Fruit fly (Drosophila melanogaster) whole organism, prepupa: ENCODE measurements around the gene LysRS.

ENCODE experiments used
- CG10631 ChIP-seq: fragments of 200-800 bp; sonication (Bioruptor generic); optimal IDR thresholded peaks from 2 replicates; lab custom pipeline; 2016; ENCODE audit warnings: missing biosample characterization, missing genetic modification characterization
- CG10669 ChIP-seq: fragments of 200-800 bp; sonication (Bioruptor generic); optimal IDR thresholded peaks from 3 replicates; lab custom pipeline; 2018; ENCODE audit warnings: missing biosample characterization, mild to moderate bottlenecking, missing genetic modification characterization, moderate library complexity
- CG11294 ChIP-seq: fragments of 200-800 bp; sonication (Bioruptor generic); IDR thresholded peaks from 2 replicates; pipeline ENCODE4 v1.3.6; 2022; ENCODE audit warnings: missing biosample characterization, missing genetic modification characterization
- CG11902 ChIP-seq: fragments of 200-800 bp; sonication (Bioruptor generic); optimal IDR thresholded peaks from 3 replicates; lab custom pipeline; 2016; ENCODE audit warnings: missing biosample characterization, missing genetic modification characterization
- CG15336 ChIP-seq: fragments of 200-800 bp; sonication (Bioruptor generic); IDR thresholded peaks from 2 replicates; pipeline ENCODE4 v1.3.6; 2022; ENCODE audit warnings: missing biosample characterization, missing genetic modification characterization
- CG16779 ChIP-seq: fragments of 200-800 bp; sonication (Bioruptor generic); optimal IDR thresholded peaks from 3 replicates; lab custom pipeline; 2017; ENCODE audit warnings: missing biosample characterization, mild to moderate bottlenecking, missing genetic modification characterization
- CG3032 ChIP-seq: fragments of 200-800 bp; optimal IDR thresholded peaks from 2 replicates; lab custom pipeline; 2019; ENCODE audit warnings: missing biosample characterization, mild to moderate bottlenecking, missing genetic modification characterization, moderate library complexity
- CG31627 ChIP-seq: fragments of 200-800 bp; sonication (Bioruptor generic); optimal IDR thresholded peaks from 3 replicates; lab custom pipeline; 2016; ENCODE audit warnings: missing biosample characterization, missing genetic modification characterization
- CG32006 ChIP-seq: fragments of 200-800 bp; sonication (Bioruptor generic); optimal IDR thresholded peaks from 3 replicates; lab custom pipeline; 2017; ENCODE audit warnings: missing biosample characterization, mild to moderate bottlenecking, missing genetic modification characterization
- CG34406 ChIP-seq: fragments of 200-800 bp; sonication (Bioruptor generic); optimal IDR thresholded peaks from 3 replicates; lab custom pipeline; 2016; ENCODE audit warnings: missing biosample characterization, missing genetic modification characterization
- CG4318 ChIP-seq: fragments of 200-800 bp; sonication (Bioruptor generic); optimal IDR thresholded peaks from 3 replicates; lab custom pipeline; 2017; ENCODE audit warnings: missing biosample characterization, mild to moderate bottlenecking, missing genetic modification characterization
- CG6276 ChIP-seq: fragments of 200-800 bp; sonication (Bioruptor generic); optimal IDR thresholded peaks from 2 replicates; lab custom pipeline; 2017; ENCODE audit warnings: missing biosample characterization, mild to moderate bottlenecking, missing genetic modification characterization
- CG6808 ChIP-seq: fragments of 200-800 bp; sonication (Bioruptor generic); optimal IDR thresholded peaks from 3 replicates; lab custom pipeline; 2017; ENCODE audit warnings: missing biosample characterization, missing genetic modification characterization, mild to moderate bottlenecking, moderate library complexity, missing genetic modification reagents
- CG6854 ChIP-seq: fragments of 200-800 bp; sonication (Bioruptor generic); optimal IDR thresholded peaks from 2 replicates; lab custom pipeline; 2017; ENCODE audit warnings: missing biosample characterization, mild to moderate bottlenecking, missing genetic modification characterization
- CG8319 ChIP-seq: fragments of 200-800 bp; sonication (Bioruptor generic); optimal IDR thresholded peaks from 3 replicates; lab custom pipeline; 2016; ENCODE audit warnings: missing biosample characterization, missing genetic modification characterization
- CG8632 ChIP-seq: fragments of 200-800 bp; sonication (Bioruptor generic); optimal IDR thresholded peaks from 3 replicates; lab custom pipeline; 2016; ENCODE audit warnings: missing biosample characterization, missing genetic modification characterization
- Eip75B ChIP-seq: fragments of 200-800 bp; sonication (Bioruptor generic); optimal IDR thresholded peaks from 3 replicates; lab custom pipeline; 2016; ENCODE audit warnings: missing biosample characterization, missing genetic modification characterization
- Eip78C ChIP-seq: fragments of 200-800 bp; sonication (Bioruptor generic); peaks from one replicate; lab custom pipeline; 2016; ENCODE audit warnings: missing biosample characterization, missing genetic modification characterization
- Eip93F ChIP-seq: fragments of 200-800 bp; sonication (Bioruptor generic); optimal IDR thresholded peaks from 2 replicates; lab custom pipeline; 2016; ENCODE audit warnings: missing biosample characterization, mild to moderate bottlenecking, missing genetic modification characterization
- Ets21C ChIP-seq: fragments of 200-800 bp; sonication (Bioruptor generic); optimal IDR thresholded peaks from 3 replicates; lab custom pipeline; 2016; ENCODE audit warnings: missing biosample characterization, missing genetic modification characterization
- Ets96B ChIP-seq: fragments of 200-800 bp; optimal IDR thresholded peaks from 2 replicates; lab custom pipeline; 2019; ENCODE audit warnings: missing biosample characterization, mild to moderate bottlenecking, missing genetic modification characterization, moderate library complexity
- Gug ChIP-seq: fragments of 200-800 bp; sonication (Bioruptor generic); IDR thresholded peaks from 2 replicates; pipeline ENCODE4 v1.3.6; 2022; ENCODE audit warnings: missing biosample characterization, missing genetic modification characterization
- Hr38 ChIP-seq: sonication (Bioruptor generic); optimal IDR thresholded peaks from 2 replicates; lab custom pipeline; 2016; ENCODE audit warnings: missing biosample characterization, missing genetic modification characterization
- Hr39 ChIP-seq: fragments of 200-800 bp; sonication (Bioruptor generic); optimal IDR thresholded peaks from 2 replicates; lab custom pipeline; 2016; ENCODE audit warnings: missing biosample characterization, missing genetic modification characterization
- Hr4 ChIP-seq: fragments of 200-800 bp; sonication (Bioruptor generic); optimal IDR thresholded peaks from 3 replicates; lab custom pipeline; 2016; ENCODE audit warnings: missing biosample characterization, missing genetic modification characterization
- Lpt ChIP-seq: fragments of 200-800 bp; sonication (Bioruptor generic); optimal IDR thresholded peaks from 3 replicates; lab custom pipeline; 2016; ENCODE audit warnings: missing biosample characterization, missing genetic modification characterization
- Met ChIP-seq: fragments of 200-800 bp; sonication (Bioruptor generic); optimal IDR thresholded peaks from 3 replicates; lab custom pipeline; 2016; ENCODE audit warnings: missing biosample characterization, missing genetic modification characterization
- Smox ChIP-seq: fragments of 200-800 bp; sonication (Bioruptor generic); optimal IDR thresholded peaks from 3 replicates; lab custom pipeline; 2016; ENCODE audit warnings: missing biosample characterization, missing genetic modification characterization
- Sox102F ChIP-seq: fragments of 200-800 bp; sonication (Bioruptor generic); optimal IDR thresholded peaks from 2 replicates; lab custom pipeline; 2016; ENCODE audit warnings: missing biosample characterization, mild to moderate bottlenecking, missing genetic modification characterization
- Sox14 ChIP-seq: fragments of 200-800 bp; sonication (Bioruptor generic); optimal IDR thresholded peaks from 3 replicates; lab custom pipeline; 2016; ENCODE audit warnings: missing biosample characterization, missing genetic modification characterization
- Sox15 ChIP-seq: fragments of 200-800 bp; sonication (Bioruptor generic); optimal IDR thresholded peaks from 3 replicates; lab custom pipeline; 2016; ENCODE audit warnings: missing biosample characterization, missing genetic modification characterization
- acj6 ChIP-seq: fragments of 200-800 bp; sonication (Bioruptor generic); optimal IDR thresholded peaks from 3 replicates; lab custom pipeline; 2016; ENCODE audit warnings: missing biosample characterization, missing genetic modification characterization
- dac ChIP-seq: fragments of 200-800 bp; sonication (Bioruptor generic); optimal IDR thresholded peaks from 2 replicates; lab custom pipeline; 2017; ENCODE audit warnings: missing biosample characterization, mild to moderate bottlenecking, missing genetic modification characterization
- dsx ChIP-seq: fragments of 200-800 bp; optimal IDR thresholded peaks from 3 replicates; lab custom pipeline; 2019; ENCODE audit warnings: missing biosample characterization, mild to moderate bottlenecking, missing genetic modification characterization, moderate library complexity; ENCODE audit not compliant: poor library complexity, severe bottlenecking
- esn ChIP-seq: fragments of 200-800 bp; sonication (Bioruptor generic); optimal IDR thresholded peaks from 2 replicates; lab custom pipeline; 2016; ENCODE audit warnings: missing biosample characterization, mild to moderate bottlenecking, missing genetic modification characterization, moderate library complexity
- fkh ChIP-seq: fragments of 200-800 bp; sonication (Bioruptor generic); optimal IDR thresholded peaks from 3 replicates; lab custom pipeline; 2017; ENCODE audit warnings: missing biosample characterization, mild to moderate bottlenecking, missing genetic modification characterization, moderate library complexity
- net ChIP-seq: fragments of 200-800 bp; sonication (Bioruptor generic); optimal IDR thresholded peaks from 3 replicates; lab custom pipeline; 2016; ENCODE audit warnings: missing biosample characterization, missing genetic modification characterization
- spab ChIP-seq: fragments of 200-800 bp; sonication (Bioruptor generic); optimal IDR thresholded peaks from 2 replicates; lab custom pipeline; 2017; ENCODE audit warnings: missing biosample characterization, mild to moderate bottlenecking, missing genetic modification characterization, missing genetic modification reagents
- ss ChIP-seq, 2 experiments: fragments of 200-800 bp; sonication (Bioruptor generic); optimal IDR thresholded peaks; 2 replicates in 1 of 2; 3 replicates in 1 of 2; lab custom pipeline; 2017 to 2018; ENCODE audit warnings: mild to moderate bottlenecking in 2 of 2, missing biosample characterization in 2 of 2, missing genetic modification characterization in 2 of 2, moderate library complexity in 1 of 2
- svp ChIP-seq: fragments of 200-800 bp; sonication (Bioruptor generic); peaks from one replicate; lab custom pipeline; 2016; ENCODE audit warnings: missing biosample characterization, missing genetic modification characterization
- topi ChIP-seq: fragments of 200-800 bp; sonication (Bioruptor generic); optimal IDR thresholded peaks from 3 replicates; lab custom pipeline; 2016; ENCODE audit warnings: missing biosample characterization, missing genetic modification characterization
- vri ChIP-seq: fragments of 200-800 bp; sonication (Bioruptor generic); optimal IDR thresholded peaks from 3 replicates; lab custom pipeline; 2016; ENCODE audit warnings: missing biosample characterization, mild to moderate bottlenecking, missing genetic modification characterization

LysRS gene

dm6 chrX:9646022-9646421 is 37.3 kb upstream of the LysRS start (continued):
- TF ChIP-seq Gug (peak; percentile 98), CG34406 (peak; percentile 98), CG8632 (GFP tag; lab: Kevin White, UChicago) (peak; percentile 98), spab (peak; percentile 93), CG32006 (GFP tag; lab: Kevin White, UChicago) (peak; percentile 97), CG11294 (peak; percentile 96), Ets96B (tag; lab: Kevin White, UChicago) (peak; percentile 94), Eip93F (GFP tag; lab: Kevin White, UChicago) (peak; percentile 99), CG15336 (peak; percentile 97), Eip78C (peak; percentile 99), Sox102F (GFP tag; lab: Kevin White, UChicago) (peak; percentile 98), CG6276 (GFP tag; lab: Kevin White, UChicago) (peak; percentile 94), CG6854 (GFP tag; lab: Kevin White, UChicago) (peak; percentile 97), Hr4 (GFP tag; lab: Kevin White, UChicago) (peak; percentile 98), esn (GFP tag; lab: Kevin White, UChicago) (peak; percentile 99), Sox15 (GFP tag; lab: Kevin White, UChicago) (peak; percentile 98), Lpt (peak; percentile 97), vri (GFP tag; lab: Kevin White, UChicago) (peak; percentile 99), CG8319 (GFP tag; lab: Kevin White, UChicago) (peak; percentile 98), topi (GFP tag; lab: Kevin White, UChicago) (peak; percentile 99), Sox14 (GFP tag; lab: Kevin White, UChicago) (peak; percentile 99), Ets21C (GFP tag; lab: Kevin White, UChicago) (peak; percentile 97)

- TF ChIP-seq topi (GFP tag; lab: Kevin White, UChicago) (peak; percentile 4), fkh (GFP tag; lab: Kevin White, UChicago) (peak; percentile 41), Eip93F (GFP tag; lab: Kevin White, UChicago) (no peak), Hr39 (GFP tag; lab: Kevin White, UChicago) (no peak), CG6808 (peak; percentile 8), CG16779 (tag; lab: Kevin White, UChicago) (no peak), Sox102F (GFP tag; lab: Kevin White, UChicago) (no peak), net (no peak), dsx (GFP tag; lab: Kevin White, UChicago) (peak; percentile 34), ss (GFP tag; optimal IDR thresholded peaks at IDR 0.05; lab: Kevin White, UChicago) (peak in 1 of 2 experiments; percentile 22), dac (GFP tag; lab: Kevin White, UChicago) (no peak), Gug (no peak), CG8632 (GFP tag; lab: Kevin White, UChicago) (no peak), Eip78C (peak; percentile 69), CG4318 (GFP tag; lab: Kevin White, UChicago) (no peak), svp (peak; percentile 90), Hr38 (no peak), CG32006 (GFP tag; lab: Kevin White, UChicago) (no peak), CG11902 (GFP tag; lab: Kevin White, UChicago) (no peak), Eip75B (GFP tag; lab: Kevin White, UChicago) (peak; percentile 0)
Observed at dm6 chrX:9644828-9645227, 36.1 kb upstream of the LysRS start.

dm6 chrX:9641184-9641772 is 32.6 kb upstream of the LysRS start:
- TF ChIP-seq CG31627 (GFP tag; lab: Kevin White, UChicago) (peak; percentile 14), svp (peak; percentile 82), esn (GFP tag; lab: Kevin White, UChicago) (peak; percentile 26), acj6 (GFP tag; lab: Kevin White, UChicago) (peak; percentile 10), net (no peak), Smox (GFP tag; lab: Kevin White, UChicago) (peak; percentile 28), Sox15 (GFP tag; lab: Kevin White, UChicago) (no peak), CG6276 (GFP tag; lab: Kevin White, UChicago) (no peak), Eip78C (peak; percentile 66), Met (GFP tag; lab: Kevin White, UChicago) (peak; percentile 40), CG10631 (GFP tag; lab: Kevin White, UChicago) (peak; percentile 3), topi (GFP tag; lab: Kevin White, UChicago) (peak; percentile 7), CG8632 (GFP tag; lab: Kevin White, UChicago) (peak; percentile 14), fkh (GFP tag; lab: Kevin White, UChicago) (peak; percentile 53), CG32006 (GFP tag; lab: Kevin White, UChicago) (no peak), CG3032 (tag; lab: Kevin White, UChicago) (no peak), CG10669 (GFP tag; lab: Kevin White, UChicago) (no peak)
